Worm (Caenorhabditis elegans) whole organism, L2 larva: ENCODE results near the gene F23H12.3.
A peak's percentile ranks its signal among the peaks of the same experiment; 100 is the strongest.

Experiments used
- C34F6.9 ChIP-seq: fragments of 150-350 bp; optimal IDR thresholded peaks from 2 replicates; lab custom pipeline; 2014; ENCODE audit warnings: missing biosample characterization, missing genetic modification characterization
- R02D3.7 ChIP-seq: fragments of 150-350 bp; optimal IDR thresholded peaks from 2 replicates; lab custom pipeline; 2014; ENCODE audit warnings: missing biosample characterization, missing genetic modification characterization
- Y55F3AM.14 ChIP-seq: fragments of 200-800 bp; sonication (Bioruptor generic); optimal IDR thresholded peaks from 2 replicates; lab custom pipeline; 2018; ENCODE audit warnings: mild to moderate bottlenecking, missing genetic modification characterization, missing compliant biosample characterization
- ZK546.5 ChIP-seq: sonication (generic microtip); optimal IDR thresholded peaks from 2 replicates; lab custom pipeline; 2017; ENCODE audit warnings: missing biosample characterization, missing genetic modification characterization
- ama-1 ChIP-seq: fragments of 150-350 bp; optimal IDR thresholded peaks from 2 replicates; lab custom pipeline; 2018; ENCODE audit warnings: inconsistent platforms
- blmp-1 ChIP-seq: sonication (generic microtip); optimal IDR thresholded peaks from 2 replicates; lab custom pipeline; 2017; ENCODE audit warnings: missing genetic modification characterization, mild to moderate bottlenecking, missing compliant biosample characterization, antibody characterized with exemption, moderate library complexity; ENCODE audit not compliant: insufficient read depth
- ceh-16 ChIP-seq: fragments of 150-350 bp; optimal IDR thresholded peaks from 2 replicates; lab custom pipeline; 2014; ENCODE audit warnings: missing biosample characterization, missing genetic modification characterization
- ceh-82 ChIP-seq: fragments of 150-350 bp; optimal IDR thresholded peaks from 2 replicates; lab custom pipeline; 2014; ENCODE audit warnings: missing biosample characterization, missing genetic modification characterization
- crh-2 ChIP-seq: sonication (generic microtip); optimal IDR thresholded peaks from 2 replicates; lab custom pipeline; 2017; ENCODE audit warnings: missing biosample characterization, missing genetic modification characterization
- egl-27 ChIP-seq: sonication (generic microtip); optimal IDR thresholded peaks from 3 replicates; lab custom pipeline; 2017; ENCODE audit warnings: missing biosample characterization, missing genetic modification reagents, missing genetic modification characterization
- fos-1 ChIP-seq: fragments of 150-350 bp; optimal IDR thresholded peaks from 2 replicates; lab custom pipeline; 2014; ENCODE audit warnings: missing biosample characterization, missing genetic modification characterization
- lin-13 ChIP-seq: fragments of 150-350 bp; optimal IDR thresholded peaks from 2 replicates; lab custom pipeline; 2014; ENCODE audit warnings: missing biosample characterization, missing genetic modification reagents, missing genetic modification characterization
- mab-5 ChIP-seq: fragments of 150-350 bp; optimal IDR thresholded peaks from 2 replicates; lab custom pipeline; 2014; ENCODE audit warnings: missing biosample characterization, missing genetic modification characterization
- mbf-1 ChIP-seq: sonication (generic microtip); optimal IDR thresholded peaks from 2 replicates; lab custom pipeline; 2017; ENCODE audit warnings: missing biosample characterization, missing genetic modification characterization
- nhr-10 ChIP-seq: sonication (generic microtip); optimal IDR thresholded peaks from 2 replicates; lab custom pipeline; 2017; ENCODE audit warnings: missing biosample characterization, missing genetic modification characterization
- nhr-11 ChIP-seq: fragments of 150-350 bp; optimal IDR thresholded peaks from 2 replicates; lab custom pipeline; 2014; ENCODE audit warnings: missing biosample characterization, missing genetic modification characterization
- nhr-12 ChIP-seq: fragments of 150-350 bp; optimal IDR thresholded peaks from 2 replicates; lab custom pipeline; 2014; ENCODE audit warnings: missing biosample characterization, missing genetic modification characterization
- nhr-129 ChIP-seq: fragments of 150-350 bp; optimal IDR thresholded peaks from 2 replicates; lab custom pipeline; 2014; ENCODE audit warnings: missing biosample characterization, missing genetic modification characterization
- nhr-21 ChIP-seq: fragments of 150-350 bp; optimal IDR thresholded peaks from 2 replicates; lab custom pipeline; 2014; ENCODE audit warnings: missing biosample characterization, missing genetic modification characterization
- nhr-23 ChIP-seq: fragments of 150-350 bp; optimal IDR thresholded peaks from 2 replicates; lab custom pipeline; 2014; ENCODE audit warnings: missing biosample characterization, missing genetic modification reagents, missing genetic modification characterization
- nhr-237 ChIP-seq: fragments of 150-350 bp; optimal IDR thresholded peaks from 2 replicates; lab custom pipeline; 2014; ENCODE audit warnings: missing biosample characterization, missing genetic modification characterization
- nhr-25 ChIP-seq: fragments of 150-350 bp; sonication (generic microtip); optimal IDR thresholded peaks from 3 replicates; lab custom pipeline; 2014; ENCODE audit warnings: missing biosample characterization, missing genetic modification characterization
- nhr-6 ChIP-seq: fragments of 150-350 bp; optimal IDR thresholded peaks from 2 replicates; lab custom pipeline; 2014; ENCODE audit warnings: missing biosample characterization, missing genetic modification characterization
- peb-1 ChIP-seq: fragments of 150-350 bp; optimal IDR thresholded peaks from 2 replicates; lab custom pipeline; 2014; ENCODE audit warnings: missing biosample characterization, missing genetic modification characterization
- sem-4 ChIP-seq: fragments of 150-350 bp; optimal IDR thresholded peaks from 2 replicates; lab custom pipeline; 2014; ENCODE audit warnings: missing biosample characterization, missing genetic modification reagents, missing genetic modification characterization
- sma-3 ChIP-seq: sonication (generic microtip); optimal IDR thresholded peaks from 2 replicates; lab custom pipeline; 2016; ENCODE audit warnings: missing genetic modification reagents, missing genetic modification characterization, missing compliant biosample characterization
- sma-9 ChIP-seq, 2 experiments: fragments of 150-350 bp in 1 of 2; sonication (generic microtip) in 1 of 2; optimal IDR thresholded peaks; 2 replicates each; lab custom pipeline; 2014 to 2016; ENCODE audit warnings: missing genetic modification characterization in 2 of 2, mild to moderate bottlenecking in 1 of 2, missing biosample characterization in 1 of 2, missing compliant biosample characterization in 1 of 2, missing genetic modification reagents in 1 of 2, moderate library complexity in 1 of 2
- snpc-4 ChIP-seq: fragments of 150-350 bp; optimal IDR thresholded peaks from 2 replicates; lab custom pipeline; 2014; ENCODE audit warnings: missing biosample characterization, missing genetic modification characterization
- unc-39 ChIP-seq: fragments of 150-350 bp; optimal IDR thresholded peaks from 2 replicates; lab custom pipeline; 2014; ENCODE audit warnings: missing biosample characterization, missing genetic modification characterization
- unc-55 ChIP-seq: fragments of 150-350 bp; sonication (generic microtip); optimal IDR thresholded peaks from 3 replicates; lab custom pipeline; 2014; ENCODE audit warnings: missing biosample characterization, missing genetic modification reagents, missing genetic modification characterization
- unc-62 ChIP-seq: fragments of 150-350 bp; optimal IDR thresholded peaks from 2 replicates; lab custom pipeline; 2014; ENCODE audit warnings: missing biosample characterization, missing genetic modification reagents, missing genetic modification characterization
- ztf-1 ChIP-seq: fragments of 200-800 bp; sonication (Bioruptor generic); conservative IDR thresholded peaks from 2 replicates; pipeline ENCODE4 v1.3.6; 2022; ENCODE audit warnings: missing genetic modification characterization, missing compliant biosample characterization
- ztf-11 ChIP-seq: sonication (generic microtip); optimal IDR thresholded peaks from 2 replicates; lab custom pipeline; 2017; ENCODE audit warnings: missing biosample characterization, missing genetic modification characterization

The F23H12.3 gene

DNA sequence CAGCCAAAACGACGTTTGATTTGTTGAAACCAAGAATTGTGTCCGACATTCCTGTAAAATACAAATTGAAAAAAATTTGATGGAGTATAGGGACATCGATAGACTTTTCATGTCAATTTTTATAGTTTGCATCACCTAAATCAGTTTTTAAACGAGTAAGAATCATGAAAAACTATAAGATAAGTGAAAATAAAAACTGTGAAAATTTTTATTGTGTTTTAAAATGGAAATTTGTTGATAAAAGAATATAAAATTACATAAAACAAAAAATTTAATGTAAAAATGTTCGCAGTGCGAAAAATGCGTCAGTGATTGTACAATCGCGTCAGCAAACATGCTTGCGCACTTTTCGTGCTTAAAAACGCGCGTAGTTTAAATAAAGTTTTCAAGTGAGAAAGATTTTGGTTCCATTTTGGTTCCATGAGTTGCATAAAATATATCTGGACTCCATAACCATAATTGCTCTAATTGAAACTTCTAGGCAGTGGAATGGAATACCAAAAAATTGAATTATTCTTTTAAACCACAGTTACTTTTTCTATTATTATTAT lies 1.5 kb upstream of the F23H12.3 start, which contains the start of gene tomm-20 (continued):
- peak; percentile 98 for TF ChIP-seq unc-55 (GFP tag; lab: Kevin White, UChicago)

DNA sequence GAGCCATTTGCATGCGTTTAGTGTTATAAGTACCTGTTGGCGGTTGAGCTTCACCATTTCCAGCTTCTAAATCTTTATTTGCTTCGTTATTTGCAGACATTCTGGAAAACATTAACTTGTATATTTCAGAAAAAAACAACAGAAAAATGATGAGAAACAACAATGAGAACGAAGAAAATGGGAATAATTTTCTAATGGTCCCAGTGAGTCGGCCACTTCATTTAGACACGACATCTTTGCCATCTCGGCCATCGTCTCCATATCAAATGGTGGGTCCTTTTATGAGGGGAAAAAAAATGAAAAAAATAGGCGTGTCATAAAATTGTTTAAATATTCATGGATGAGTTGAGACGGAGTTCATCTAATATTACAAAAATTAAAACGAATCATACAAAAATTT lies 863 bp downstream of the F23H12.3 start, which contains the start of gene snb-2:
Gene snb-2, minus strand, starts transcription at position 101 of the 400 bp plus-strand sequence.
- TF ChIP-seq nhr-12 (tag; lab: Kevin White, UChicago) (no peak), Y55F3AM.14 (GFP tag; lab: Kevin White, UChicago) (no peak)

DNA sequence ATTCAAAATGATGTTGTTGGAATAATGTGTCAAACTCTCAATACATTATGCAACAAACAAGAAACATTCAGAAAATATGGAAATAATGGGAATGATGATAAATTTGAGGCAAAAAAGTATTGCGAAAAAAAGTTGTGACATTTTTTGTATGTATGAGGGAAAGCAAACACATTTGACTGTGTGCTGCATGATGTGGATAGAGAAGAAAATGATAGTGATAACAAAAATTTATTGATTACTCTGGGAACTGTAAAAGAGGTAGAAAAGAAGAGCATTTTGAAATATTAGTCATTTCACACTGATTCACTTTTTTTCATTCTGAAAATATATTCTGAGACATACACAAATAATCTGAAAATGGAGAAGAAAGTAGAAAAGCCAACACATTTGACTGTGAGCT lies 2.9 kb downstream of the F23H12.3 start:
- TF ChIP-seq egl-27 (tag; lab: Kevin White, UChicago), result no peak
- peak; percentile 60 for TF ChIP-seq fos-1 (tag; lab: Kevin White, UChicago)

DNA sequence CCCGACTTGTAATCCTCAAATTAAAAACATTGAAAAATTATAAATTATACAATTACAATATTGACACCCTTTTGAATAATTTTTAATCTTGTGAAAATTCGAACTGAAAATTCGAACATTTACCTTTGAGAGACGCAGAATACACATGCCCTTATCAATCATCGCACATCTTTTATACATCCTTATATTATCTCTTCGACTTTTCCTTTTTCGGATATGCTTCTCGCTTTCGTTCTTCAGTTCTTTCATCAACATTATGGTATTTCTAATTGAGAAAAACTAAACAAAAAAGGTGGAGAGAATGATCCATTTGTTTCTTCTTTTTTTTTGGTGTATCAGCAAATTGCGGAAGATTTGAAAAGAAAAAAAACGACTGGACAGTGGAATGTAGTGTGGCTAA lies 4.4 kb downstream of the F23H12.3 start:
- TF ChIP-seq peb-1 (tag; lab: Kevin White, UChicago), result no peak
- no peak for TF ChIP-seq unc-55 (GFP tag; lab: Kevin White, UChicago)
- no peak for TF ChIP-seq R02D3.7 (tag; lab: Kevin White, UChicago)
- no peak for TF ChIP-seq unc-39 (tag; lab: Kevin White, UChicago)
- TF ChIP-seq ztf-1 (GFP tag; lab: Robert Waterston, UW), result no peak
- TF ChIP-seq ZK546.5 (tag; lab: Kevin White, UChicago), result no peak
- TF ChIP-seq snpc-4, result no peak
- no peak for TF ChIP-seq C34F6.9
- no peak for TF ChIP-seq crh-2
- TF ChIP-seq nhr-21 (tag; lab: Kevin White, UChicago), result no peak
- no peak for TF ChIP-seq nhr-6 (tag; lab: Kevin White, UChicago)
- no peak for TF ChIP-seq unc-62
- no peak for TF ChIP-seq nhr-23 (tag; lab: Kevin White, UChicago)

DNA sequence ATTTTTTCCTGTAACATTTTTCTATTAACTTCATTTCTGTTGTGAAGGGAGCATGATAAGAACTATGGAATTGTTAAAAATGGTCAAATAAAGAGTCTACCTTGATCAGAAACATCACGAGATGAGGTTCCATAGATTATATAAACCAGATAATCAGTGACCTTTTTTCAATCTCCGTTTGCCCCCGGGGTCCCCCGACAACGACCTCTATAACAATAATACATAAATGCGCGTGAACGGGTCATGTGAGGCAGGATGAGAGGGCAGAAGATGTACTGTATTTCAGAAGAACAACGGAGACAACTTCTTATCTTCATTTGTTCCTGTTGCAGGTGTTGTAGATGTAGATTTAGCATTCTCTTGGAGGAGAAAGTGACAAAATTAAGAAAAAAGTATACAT lies 6.9 kb downstream of the F23H12.3 start:
- TF ChIP-seq sma-9 (GFP tag; optimal IDR thresholded peaks at IDR 0.05; lab: Kevin White, UChicago) (peak; percentile 36), sma-9 (tag; optimal IDR thresholded peaks at IDR 0.05; lab: Kevin White, UChicago) (no peak), unc-55 (GFP tag; lab: Kevin White, UChicago) (no peak), ZK546.5 (tag; lab: Kevin White, UChicago) (no peak), nhr-10 (no peak), ceh-82 (tag; lab: Kevin White, UChicago) (no peak), nhr-25 (tag; lab: Kevin White, UChicago) (peak; percentile 42), nhr-237 (no peak), mbf-1 (no peak), nhr-11 (no peak), sma-3 (no peak), nhr-129 (tag; lab: Kevin White, UChicago) (no peak), blmp-1 (peak; percentile 41), nhr-6 (tag; lab: Kevin White, UChicago) (no peak)

DNA sequence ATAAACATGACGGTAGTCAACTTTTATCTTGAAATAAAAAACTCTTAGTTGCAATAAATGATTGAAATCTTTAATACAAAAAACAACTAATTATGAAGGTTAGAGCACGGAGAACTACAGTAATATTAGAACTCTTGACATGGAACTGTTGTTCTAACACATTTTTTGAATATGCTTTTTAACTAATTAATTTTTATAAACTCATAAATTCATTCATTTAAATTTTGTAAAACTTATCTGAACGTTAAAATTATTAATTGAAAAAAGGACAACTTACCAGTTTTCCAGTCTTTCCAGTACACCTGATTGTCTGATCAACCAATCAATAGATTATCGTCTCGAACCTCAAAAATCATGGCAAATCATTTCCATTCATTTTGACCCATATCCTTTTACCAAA lies 7.5 kb downstream of the F23H12.3 start, which contains the start of gene sqt-3:
Gene sqt-3, plus strand, starts transcription at position 301 of the 400 bp plus-strand sequence.
- TF ChIP-seq nhr-6 (tag; lab: Kevin White, UChicago) (no peak), ztf-11 (tag; lab: Kevin White, UChicago) (no peak), peb-1 (tag; lab: Kevin White, UChicago) (no peak), nhr-25 (tag; lab: Kevin White, UChicago) (no peak), lin-13 (GFP tag; lab: Kevin White, UChicago) (no peak), nhr-129 (tag; lab: Kevin White, UChicago) (no peak), ceh-16 (tag; lab: Kevin White, UChicago) (no peak)

DNA sequence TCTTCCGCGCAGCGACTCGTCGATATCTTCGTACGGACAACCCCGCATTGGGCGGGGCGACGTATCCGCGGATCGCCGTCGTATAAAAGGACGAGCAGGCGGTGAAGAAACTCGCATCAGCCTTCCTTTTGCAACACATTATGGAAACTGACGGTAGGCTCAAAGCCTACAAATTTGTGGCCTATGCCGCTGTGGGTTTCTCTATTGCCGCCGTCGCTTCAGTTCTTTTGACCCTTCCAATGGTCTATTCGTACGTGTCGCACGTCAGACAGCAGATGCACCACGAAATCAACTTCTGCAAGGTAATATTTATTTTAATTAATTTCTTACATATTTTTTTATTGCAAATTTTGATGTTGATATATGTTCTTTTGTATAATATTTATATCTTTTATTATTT lies 7.9 kb downstream of the F23H12.3 start:
- TF ChIP-seq nhr-129 (tag; lab: Kevin White, UChicago) (no peak), mab-5 (tag; lab: Kevin White, UChicago) (no peak), sem-4 (tag; lab: Kevin White, UChicago) (no peak), ceh-82 (tag; lab: Kevin White, UChicago) (no peak), ama-1 (peak; percentile 51)
